Worm (Caenorhabditis elegans) whole organism, early embryonic: Measurements from ENCODE around the gene clec-202.

Source experiments
- B0310.2 ChIP-seq: sonication (generic microtip); optimal IDR thresholded peaks from 2 replicates; lab custom pipeline; 2016; ENCODE audit warnings: mild to moderate bottlenecking, missing genetic modification characterization, missing compliant biosample characterization
- hmbx-1 ChIP-seq: sonication (generic microtip); optimal IDR thresholded peaks from 2 replicates; lab custom pipeline; 2016; ENCODE audit warnings: mild to moderate bottlenecking, missing genetic modification characterization, missing compliant biosample characterization
- scrt-1 ChIP-seq: fragments of 200-800 bp; sonication (Bioruptor generic); IDR thresholded peaks from 2 replicates; pipeline ENCODE4 v1.3.6; 2022; ENCODE audit warnings: missing genetic modification characterization, missing compliant biosample characterization
- tbx-11 ChIP-seq: fragments of 200-800 bp; sonication (Bioruptor generic); IDR thresholded peaks from 2 replicates; pipeline ENCODE4 v1.3.6; 2022; ENCODE audit warnings: missing genetic modification characterization, missing compliant biosample characterization
- tbx-37 ChIP-seq: fragments of 200-800 bp; sonication (Bioruptor generic); conservative IDR thresholded peaks from 2 replicates; pipeline ENCODE4 v1.3.6; 2022; ENCODE audit warnings: missing genetic modification reagents, missing genetic modification characterization, missing compliant biosample characterization

DNA sequence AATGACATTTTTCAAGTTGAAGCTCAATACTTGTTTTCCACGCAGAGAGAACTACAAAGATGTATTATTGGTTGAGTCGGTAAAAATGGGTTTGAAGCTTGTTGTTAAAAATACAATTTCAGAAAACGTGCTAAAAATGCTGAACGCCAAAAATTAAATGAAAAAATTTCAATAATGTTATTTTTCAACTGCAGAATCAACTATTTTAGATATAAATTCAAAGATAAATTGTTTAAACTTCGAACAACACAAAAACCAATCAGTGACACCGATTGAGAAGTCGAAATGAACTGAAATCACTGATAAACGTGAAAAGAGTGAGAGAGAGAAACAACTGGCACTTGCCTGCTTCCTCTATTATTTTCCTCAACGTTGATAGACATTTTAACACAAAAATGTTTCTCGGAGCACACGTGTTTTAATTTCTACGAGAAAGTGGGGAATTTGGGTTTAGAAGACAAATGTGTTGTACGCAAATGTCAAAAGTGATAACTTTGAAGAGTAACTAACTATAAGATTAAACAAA lies 26.3 kb downstream of the clec-202 start, which contains the start of gene T02D1.8:
- TF ChIP-seq tbx-37 (no peak), tbx-11 (GFP tag; lab: Robert Waterston, UW) (no peak), B0310.2 (tag; lab: Kevin White, UChicago) (no peak), hmbx-1 (tag; lab: Kevin White, UChicago) (no peak), scrt-1 (no peak)
